Fruit fly (Drosophila melanogaster) whole organism, embryonic: ENCODE data around the gene Iyd.

Experiments used
- Antp ChIP-seq: fragments of 200-800 bp; sonication (Bioruptor generic); optimal IDR thresholded peaks from 3 replicates; lab custom pipeline; 2016; ENCODE audit warnings: missing biosample characterization, missing genetic modification characterization
- CG10366 ChIP-seq: fragments of 200-800 bp; sonication (Bioruptor generic); IDR thresholded peaks from 2 replicates; pipeline ENCODE4 v1.3.6; 2022; ENCODE audit warnings: missing biosample characterization, missing genetic modification characterization
- CG10462 ChIP-seq: fragments of 200-800 bp; sonication (Bioruptor generic); optimal IDR thresholded peaks from 2 replicates; lab custom pipeline; 2016; ENCODE audit warnings: missing biosample characterization, missing genetic modification characterization
- CG10565 ChIP-seq: fragments of 200-800 bp; sonication (Bioruptor generic); optimal IDR thresholded peaks from 3 replicates; lab custom pipeline; 2016; ENCODE audit warnings: missing biosample characterization, mild to moderate bottlenecking, missing genetic modification characterization
- CG11085 ChIP-seq: fragments of 200-800 bp; sonication (Bioruptor generic); IDR thresholded peaks from 2 replicates; pipeline ENCODE4 v1.3.6; 2022; ENCODE audit warnings: missing biosample characterization, missing genetic modification characterization
- CG11247 ChIP-seq: fragments of 200-800 bp; sonication (Bioruptor generic); IDR thresholded peaks from 2 replicates; pipeline ENCODE4 v1.3.6; 2022; ENCODE audit warnings: missing biosample characterization, missing genetic modification characterization
- CG15601 ChIP-seq: fragments of 200-800 bp; sonication (Bioruptor generic); optimal IDR thresholded peaks from 3 replicates; lab custom pipeline; 2019; ENCODE audit warnings: missing biosample characterization, mild to moderate bottlenecking, missing genetic modification characterization, moderate library complexity
- CG2889 ChIP-seq: fragments of 200-800 bp; sonication (Bioruptor generic); IDR thresholded peaks from 3 replicates; pipeline ENCODE4 v1.3.6; 2022; ENCODE audit warnings: missing biosample characterization, missing genetic modification characterization
- CG3407 ChIP-seq: fragments of 200-800 bp; sonication (Bioruptor generic); optimal IDR thresholded peaks from 2 replicates; lab custom pipeline; 2018; ENCODE audit warnings: missing biosample characterization, mild to moderate bottlenecking, missing genetic modification characterization
- CG34422 ChIP-seq: fragments of 200-800 bp; sonication (Bioruptor generic); IDR thresholded peaks from 3 replicates; pipeline ENCODE4 v1.3.6; 2022; ENCODE audit warnings: missing biosample characterization, missing genetic modification characterization
- CG4282 ChIP-seq: fragments of 200-800 bp; sonication (Bioruptor generic); optimal IDR thresholded peaks from 2 replicates; lab custom pipeline; 2016; ENCODE audit warnings: missing biosample characterization, missing genetic modification characterization
- CG4820 ChIP-seq: fragments of 200-800 bp; sonication (Bioruptor generic); optimal IDR thresholded peaks from 3 replicates; lab custom pipeline; 2016; ENCODE audit warnings: missing biosample characterization, missing genetic modification characterization
- CG6689 ChIP-seq: fragments of 200-800 bp; sonication (Bioruptor generic); IDR thresholded peaks from 2 replicates; pipeline ENCODE4 v1.3.6; 2022; ENCODE audit warnings: missing biosample characterization, missing genetic modification characterization
- CG7357 ChIP-seq: fragments of 200-800 bp; sonication (Bioruptor generic); IDR thresholded peaks from 3 replicates; pipeline ENCODE4 v1.3.6; 2022; ENCODE audit warnings: missing biosample characterization, missing genetic modification characterization
- CG7839 ChIP-seq: fragments of 200-800 bp; sonication (Bioruptor generic); optimal IDR thresholded peaks from 3 replicates; lab custom pipeline; 2018; ENCODE audit warnings: missing biosample characterization, mild to moderate bottlenecking, missing genetic modification characterization, moderate library complexity
- CG7928 ChIP-seq: fragments of 200-800 bp; sonication (Bioruptor generic); optimal IDR thresholded peaks from 2 replicates; lab custom pipeline; 2017; ENCODE audit warnings: missing biosample characterization, mild to moderate bottlenecking, missing genetic modification characterization
- CG9876 ChIP-seq: fragments of 200-800 bp; sonication (Bioruptor generic); optimal IDR thresholded peaks from 2 replicates; lab custom pipeline; 2016; ENCODE audit warnings: missing biosample characterization, missing genetic modification characterization
- Eip74EF ChIP-seq, 2 experiments: fragments of 200-800 bp in 1 of 2; fragments of >200 bp in 1 of 2; sonication (Bioruptor generic) in 1 of 2; optimal IDR thresholded peaks; 2 replicates each; lab custom pipeline; 2017 to 2019; ENCODE audit warnings: missing biosample characterization in 2 of 2, missing genetic modification characterization in 2 of 2, mild to moderate bottlenecking in 1 of 2, moderate library complexity in 1 of 2
- Hand ChIP-seq: fragments of 200-800 bp; sonication (Bioruptor generic); optimal IDR thresholded peaks from 2 replicates; lab custom pipeline; 2017; ENCODE audit warnings: mild to moderate bottlenecking, missing biosample characterization, missing genetic modification reagents, missing genetic modification characterization
- Hmr ChIP-seq: fragments of 200-800 bp; sonication (Bioruptor generic); optimal IDR thresholded peaks from 3 replicates; lab custom pipeline; 2017; ENCODE audit warnings: mild to moderate bottlenecking, missing biosample characterization, missing genetic modification reagents, missing genetic modification characterization
- Lpt ChIP-seq: fragments of >200 bp; optimal IDR thresholded peaks from 2 replicates; lab custom pipeline; 2018; ENCODE audit warnings: missing biosample characterization, missing genetic modification characterization
- Max ChIP-seq: fragments of 200-800 bp; sonication (Bioruptor generic); optimal IDR thresholded peaks from 2 replicates; lab custom pipeline; 2016; ENCODE audit warnings: missing biosample characterization, mild to moderate bottlenecking, missing genetic modification characterization
- Side ChIP-seq: fragments of 200-800 bp; sonication (Bioruptor generic); optimal IDR thresholded peaks from 2 replicates; lab custom pipeline; 2016; ENCODE audit warnings: missing biosample characterization, missing genetic modification characterization
- Sin3A ChIP-seq: fragments of >200 bp; optimal IDR thresholded peaks from 2 replicates; lab custom pipeline; 2018
- Sox100B ChIP-seq: fragments of 200-800 bp; sonication (Bioruptor generic); optimal IDR thresholded peaks from 3 replicates; lab custom pipeline; 2018; ENCODE audit warnings: missing biosample characterization, mild to moderate bottlenecking, missing genetic modification characterization
- Ssrp ChIP-seq: fragments of 200-800 bp; sonication (Bioruptor generic); optimal IDR thresholded peaks from 2 replicates; lab custom pipeline; 2018; ENCODE audit warnings: missing biosample characterization, mild to moderate bottlenecking, missing genetic modification characterization, moderate library complexity
- Stat92E ChIP-seq, 3 experiments: fragments of >200 bp in 2 of 3; fragments of 200-800 bp in 1 of 3; sonication (Bioruptor generic) in 1 of 3; optimal IDR thresholded peaks; 2 replicates each; lab custom pipeline; 2017 to 2019; ENCODE audit warnings: missing biosample characterization in 3 of 3, missing genetic modification characterization in 3 of 3, mild to moderate bottlenecking in 1 of 3, moderate library complexity in 1 of 3
- Tbp ChIP-seq: fragments of >200 bp; optimal IDR thresholded peaks from 2 replicates; lab custom pipeline; 2018; ENCODE audit warnings: missing biosample characterization, missing genetic modification characterization
- ab ChIP-seq: fragments of 200-800 bp; sonication (Bioruptor generic); optimal IDR thresholded peaks from 2 replicates; lab custom pipeline; 2016; ENCODE audit warnings: missing biosample characterization, missing genetic modification characterization
- ac ChIP-seq: fragments of 200-800 bp; sonication (Bioruptor generic); optimal IDR thresholded peaks from 3 replicates; lab custom pipeline; 2017; ENCODE audit warnings: missing biosample characterization, mild to moderate bottlenecking, missing genetic modification characterization
- ash1 ChIP-seq: fragments of 200-800 bp; sonication (Bioruptor generic); optimal IDR thresholded peaks from 2 replicates; lab custom pipeline; 2018; ENCODE audit warnings: missing biosample characterization, mild to moderate bottlenecking, missing genetic modification characterization
- cg ChIP-seq: fragments of 200-800 bp; sonication (Bioruptor generic); optimal IDR thresholded peaks from 3 replicates; lab custom pipeline; 2019; ENCODE audit warnings: missing biosample characterization, mild to moderate bottlenecking, missing genetic modification characterization, moderate library complexity
- croc ChIP-seq: fragments of 200-800 bp; sonication (Bioruptor generic); conservative IDR thresholded peaks from 3 replicates; pipeline ENCODE4 v1.3.6; 2022; ENCODE audit warnings: missing biosample characterization, missing genetic modification characterization
- gcm ChIP-seq: fragments of 200-800 bp; sonication (Bioruptor generic); optimal IDR thresholded peaks from 2 replicates; lab custom pipeline; 2019; ENCODE audit warnings: missing biosample characterization, mild to moderate bottlenecking, missing genetic modification characterization, moderate library complexity
- gt ChIP-seq: fragments of 200-800 bp; sonication (Bioruptor generic); IDR thresholded peaks from 2 replicates; pipeline ENCODE4 v1.3.6; 2022; ENCODE audit warnings: missing biosample characterization, missing genetic modification characterization
- h ChIP-seq: fragments of >200 bp; optimal IDR thresholded peaks from 2 replicates; lab custom pipeline; 2017
- hbn ChIP-seq: fragments of 200-800 bp; sonication (Bioruptor generic); IDR thresholded peaks from 2 replicates; pipeline ENCODE4 v1.3.6; 2022; ENCODE audit warnings: missing biosample characterization, missing genetic modification characterization; ENCODE audit not compliant: partially characterized antibody
- kni ChIP-seq: fragments of 200-800 bp; sonication (Bioruptor generic); optimal IDR thresholded peaks from 3 replicates; lab custom pipeline; 2017; ENCODE audit warnings: mild to moderate bottlenecking, missing biosample characterization, missing genetic modification reagents, missing genetic modification characterization
- nom ChIP-seq: fragments of 200-800 bp; sonication (Bioruptor generic); optimal IDR thresholded peaks from 2 replicates; lab custom pipeline; 2017; ENCODE audit warnings: missing biosample characterization, missing genetic modification characterization, mild to moderate bottlenecking, moderate library complexity, missing genetic modification reagents
- p53 ChIP-seq: fragments of 200-800 bp; sonication (Bioruptor generic); optimal IDR thresholded peaks from 2 replicates; lab custom pipeline; 2016; ENCODE audit warnings: missing biosample characterization, missing genetic modification characterization
- pb ChIP-seq: fragments of 200-800 bp; sonication (Bioruptor generic); optimal IDR thresholded peaks from 3 replicates; lab custom pipeline; 2016; ENCODE audit warnings: missing biosample characterization, missing genetic modification characterization
- pho ChIP-seq: fragments of 200-800 bp; sonication (Bioruptor generic); optimal IDR thresholded peaks from 2 replicates; lab custom pipeline; 2016; ENCODE audit warnings: missing biosample characterization, missing genetic modification characterization
- prd ChIP-seq, 3 experiments: fragments of >200 bp in 2 of 3; fragments of 200-800 bp in 1 of 3; sonication (Bioruptor generic) in 1 of 3; optimal IDR thresholded peaks in 2 of 3; IDR thresholded peaks in 1 of 3; 2 replicates in 2 of 3; 3 replicates in 1 of 3; pipeline versions ENCODE4 v1.3.6 to Lab custom; 2017 to 2022; ENCODE audit warnings: missing biosample characterization in 1 of 3, missing genetic modification characterization in 1 of 3
- scrt ChIP-seq: fragments of 200-800 bp; sonication (Bioruptor generic); optimal IDR thresholded peaks from 2 replicates; lab custom pipeline; 2018; ENCODE audit warnings: missing biosample characterization, mild to moderate bottlenecking, missing genetic modification characterization, moderate library complexity
- so ChIP-seq: fragments of 200-800 bp; sonication (Bioruptor generic); IDR thresholded peaks from 3 replicates; pipeline ENCODE4 v1.3.6; 2022; ENCODE audit warnings: missing biosample characterization, missing genetic modification characterization
- tin ChIP-seq: fragments of 200-800 bp; sonication (Bioruptor generic); optimal IDR thresholded peaks from 3 replicates; lab custom pipeline; 2016; ENCODE audit warnings: missing biosample characterization, missing genetic modification characterization
- trem ChIP-seq: fragments of 200-800 bp; optimal IDR thresholded peaks from 3 replicates; lab custom pipeline; 2019; ENCODE audit warnings: missing biosample characterization, mild to moderate bottlenecking, missing genetic modification characterization, moderate library complexity
- unc-4 ChIP-seq: fragments of 200-800 bp; sonication (Bioruptor generic); IDR thresholded peaks from 2 replicates; pipeline ENCODE4 v1.3.6; 2022; ENCODE audit warnings: missing biosample characterization, missing genetic modification characterization; ENCODE audit not compliant: partially characterized antibody
- unpg ChIP-seq: fragments of 200-800 bp; sonication (Bioruptor generic); optimal IDR thresholded peaks from 3 replicates; lab custom pipeline; 2018; ENCODE audit warnings: missing biosample characterization, mild to moderate bottlenecking, missing genetic modification characterization, moderate library complexity
- wdn ChIP-seq: fragments of 200-800 bp; sonication (Bioruptor generic); IDR thresholded peaks from 2 replicates; pipeline ENCODE4 v1.3.6; 2022; ENCODE audit warnings: missing biosample characterization, missing genetic modification characterization
- zfh2 ChIP-seq: fragments of 200-800 bp; sonication (Bioruptor generic); optimal IDR thresholded peaks from 2 replicates; lab custom pipeline; 2016; ENCODE audit warnings: missing biosample characterization, missing genetic modification characterization

Iyd gene

DNA sequence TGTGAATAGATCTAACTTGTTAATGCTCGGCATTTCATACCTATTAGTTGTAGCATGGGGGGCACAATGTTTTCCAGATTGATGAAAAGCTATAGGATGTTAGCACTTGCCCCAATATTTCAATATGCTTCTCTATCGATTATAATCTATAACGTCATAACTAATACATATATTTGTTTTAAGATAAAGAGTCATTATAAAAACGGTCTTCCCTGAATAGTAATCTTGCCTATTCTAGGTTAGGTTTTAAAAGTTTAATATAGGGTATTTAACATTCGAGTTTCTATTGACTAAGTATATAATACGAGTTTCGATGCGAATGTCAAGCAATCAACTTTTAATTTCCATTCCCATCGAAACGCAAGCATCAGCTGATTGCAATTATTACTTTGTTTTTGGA lies 34.8 kb downstream of the Iyd start, which contains the start of the genes CG6321 and Blos2 (continued):
- no peak for TF ChIP-seq cg (GFP tag; lab: Kevin White, UChicago)
- peak; percentile 94 for TF ChIP-seq CG7839 (tag; lab: Kevin White, UChicago)
- TF ChIP-seq trem (tag; lab: Kevin White, UChicago): peak; percentile 68
- no peak for TF ChIP-seq h (lab: Kevin White, UChicago)
- peak; percentile 15 for TF ChIP-seq Antp (GFP tag; lab: Kevin White, UChicago)
- TF ChIP-seq Eip74EF (GFP tag; optimal IDR thresholded peaks at IDR 0.05; lab: Kevin White, UChicago): peak in 1 of 2 experiments; percentile 84
- TF ChIP-seq CG7928 (GFP tag; lab: Kevin White, UChicago): no peak
- peak; percentile 62 for TF ChIP-seq Hand (GFP tag; lab: Kevin White, UChicago)
- TF ChIP-seq so (GFP tag; lab: Robert Waterston, UW): peak; percentile 53; the same call in 1 of the 3 replicates
- TF ChIP-seq tin (GFP tag; lab: Kevin White, UChicago): peak; percentile 61
- TF ChIP-seq zfh2 (GFP tag; lab: Kevin White, UChicago): no peak
- peak; percentile 87 for TF ChIP-seq unpg
- TF ChIP-seq CG11247 (GFP tag; lab: Robert Waterston, UW): peak; percentile 50
- TF ChIP-seq CG4282 (GFP tag; lab: Kevin White, UChicago): no peak
- TF ChIP-seq CG9876: no peak
- no peak for TF ChIP-seq ac (GFP tag; lab: Kevin White, UChicago)
- no peak for TF ChIP-seq Tbp (GFP tag; lab: Kevin White, UChicago)
- peak; percentile 55 for TF ChIP-seq CG4820 (GFP tag; lab: Kevin White, UChicago)
- no peak for TF ChIP-seq kni
- TF ChIP-seq croc (GFP tag; lab: Robert Waterston, UW): peak; percentile 48; the same call in 2 of the 3 replicates
- TF ChIP-seq Stat92E (GFP tag; optimal IDR thresholded peaks at IDR 0.05; lab: Kevin White, UChicago): no peak
- peak; percentile 81 for TF ChIP-seq gcm (GFP tag; lab: Kevin White, UChicago)
- TF ChIP-seq CG34422 (GFP tag; lab: Robert Waterston, UW): 0 out of 3 replicates have a peak, but pooled peaks have one; percentile 38
- TF ChIP-seq gt (GFP tag; lab: Robert Waterston, UW): no peak
- no peak for TF ChIP-seq CG10565
- TF ChIP-seq Ssrp (tag; lab: Kevin White, UChicago): peak; percentile 67
- no peak for TF ChIP-seq wdn (GFP tag; lab: Robert Waterston, UW)
- TF ChIP-seq scrt: peak; percentile 68
- peak; percentile 68 for TF ChIP-seq CG15601 (tag; lab: Kevin White, UChicago)
- no peak for TF ChIP-seq CG11085
- TF ChIP-seq Hmr (GFP tag; lab: Kevin White, UChicago): peak; percentile 82
- TF ChIP-seq Side (GFP tag; lab: Kevin White, UChicago): peak; percentile 38
- no peak for TF ChIP-seq Sin3A
- peak; percentile 74 for TF ChIP-seq Sox100B
- TF ChIP-seq Lpt (GFP tag; lab: Kevin White, UChicago): no peak
- peak; percentile 67 for TF ChIP-seq Max (GFP tag; lab: Kevin White, UChicago)
- TF ChIP-seq hbn (GFP tag; lab: Robert Waterston, UW): no peak
- TF ChIP-seq CG10366 (GFP tag; lab: Robert Waterston, UW): peak; percentile 46
- no peak for TF ChIP-seq CG10462
- no peak for TF ChIP-seq prd (optimal IDR thresholded peaks at IDR 0.05; lab: Kevin White, UChicago)
- TF ChIP-seq prd (GFP tag; IDR thresholded peaks at IDR 0.05; lab: Robert Waterston, UW): peak; percentile 61; the same call in 2 of the 3 replicates
- peak; percentile 72 for TF ChIP-seq CG6689 (GFP tag; lab: Robert Waterston, UW)
- peak; percentile 20 for TF ChIP-seq nom (GFP tag; lab: Kevin White, UChicago)
- TF ChIP-seq CG2889: no peak
- peak; percentile 29 for TF ChIP-seq pho
- no peak for TF ChIP-seq pb (GFP tag; lab: Kevin White, UChicago)
- TF ChIP-seq CG7357 (GFP tag; lab: Robert Waterston, UW): peak; percentile 45; the same call in 1 of the 3 replicates
- TF ChIP-seq ab (GFP tag; lab: Kevin White, UChicago): no peak
- no peak for TF ChIP-seq p53 (GFP tag; lab: Kevin White, UChicago)
- TF ChIP-seq unc-4 (GFP tag; lab: Robert Waterston, UW): no peak
- peak; percentile 24 for TF ChIP-seq CG3407 (GFP tag; lab: Kevin White, UChicago)
- no peak for TF ChIP-seq ash1 (GFP tag; lab: Kevin White, UChicago)
